Worm (Caenorhabditis elegans): Measurements from ENCODE around the gene sri-32.

DNA sequence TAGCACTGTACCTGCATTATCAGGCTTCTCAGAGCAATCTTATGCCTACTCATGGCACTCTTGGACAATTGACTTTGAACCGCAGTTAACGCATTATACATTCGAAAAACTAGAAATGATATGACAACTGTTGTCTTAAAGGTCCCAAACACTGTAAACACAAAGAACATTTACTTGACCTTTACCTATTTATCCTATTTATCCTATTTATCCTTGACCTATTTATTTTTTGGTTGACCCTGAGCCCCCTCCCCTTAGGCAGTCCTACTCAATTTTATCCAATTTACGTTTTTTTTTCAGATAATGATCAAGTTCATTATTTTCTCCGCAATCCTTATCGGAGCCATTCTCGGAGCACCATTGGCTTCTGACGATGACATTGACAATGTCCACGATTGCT is 2.7 kb downstream of the sri-32 start, which contains the start of the genes T10D4.14 and T10D4.19:
- TF ChIP-seq lsy-2 (tag; optimal IDR thresholded peaks at IDR 0.05) (no peak), lin-39 (tag; optimal IDR thresholded peaks at IDR 0.05) (no peak), unc-55 (GFP tag; optimal IDR thresholded peaks at IDR 0.05) (no peak), lin-13 (GFP tag; optimal IDR thresholded peaks at IDR 0.05) (no peak), mab-5 (tag; optimal IDR thresholded peaks at IDR 0.05) (no peak), F13H6.1 (tag; optimal IDR thresholded peaks at IDR 0.05) (no peak), elt-3 (tag; optimal IDR thresholded peaks at IDR 0.05) (no peak), ama-1 (optimal IDR thresholded peaks at IDR 0.05) (no peak), unc-62 (GFP tag; optimal IDR thresholded peaks at IDR 0.05) (no peak)
